Worm (Caenorhabditis elegans): ENCODE data around the gene C50H11.8.

Gene C50H11.8

ce11 chrV:3054254-3054653, at the start of gene C50H11.8:
Gene C50H11.8, plus strand, starts transcription at chrV:3054554.
- no peak for TF ChIP-seq aly-1 (tag; optimal IDR thresholded peaks at IDR 0.05)
- TF ChIP-seq ets-7 (tag; optimal IDR thresholded peaks at IDR 0.05) = no peak
- no peak for TF ChIP-seq F13C5.2 (tag; optimal IDR thresholded peaks at IDR 0.05)
- TF ChIP-seq sea-1 (GFP tag; conservative IDR thresholded peaks at IDR 0.05) = no peak
- no peak for TF ChIP-seq ceh-13 (GFP tag; optimal IDR thresholded peaks at IDR 0.05)
- no peak for TF ChIP-seq hmg-4 (GFP tag; optimal IDR thresholded peaks at IDR 0.05)
- TF ChIP-seq ama-1 (optimal IDR thresholded peaks at IDR 0.05) = no peak

- no peak for TF ChIP-seq sea-1 (GFP tag; conservative IDR thresholded peaks at IDR 0.05)
- no peak for TF ChIP-seq aly-1 (tag; optimal IDR thresholded peaks at IDR 0.05)
- TF ChIP-seq B0310.2 (tag; optimal IDR thresholded peaks at IDR 0.05) = no peak
- no peak for TF ChIP-seq flt-1 (GFP tag; IDR thresholded peaks at IDR 0.05)
- no peak for TF ChIP-seq hmg-4 (GFP tag; optimal IDR thresholded peaks at IDR 0.05)
Observed at ce11 chrV:3005964-3006363, 48.4 kb upstream of the C50H11.8 start, which contains the start of gene srw-112. Gene srw-112, minus strand, starts transcription at chrV:3006064.

ce11 chrV:3010468-3010867, 43.9 kb upstream of the C50H11.8 start, which contains the start of gene srw-136:
Gene srw-136, minus strand, starts transcription at chrV:3010568.
- TF ChIP-seq hmbx-1 (tag; optimal IDR thresholded peaks at IDR 0.05) (no peak), sea-1 (GFP tag; conservative IDR thresholded peaks at IDR 0.05) (no peak), flt-1 (GFP tag; IDR thresholded peaks at IDR 0.05) (no peak), B0310.2 (tag; optimal IDR thresholded peaks at IDR 0.05) (no peak), hnd-1 (tag; optimal IDR thresholded peaks at IDR 0.05) (no peak), ama-1 (optimal IDR thresholded peaks at IDR 0.05) (no peak), tbx-11 (GFP tag; IDR thresholded peaks at IDR 0.05) (no peak), tbx-37 (GFP tag; conservative IDR thresholded peaks at IDR 0.05) (no peak), ceh-13 (GFP tag; optimal IDR thresholded peaks at IDR 0.05) (no peak), scrt-1 (GFP tag; IDR thresholded peaks at IDR 0.05) (no peak), pes-1 (GFP tag; IDR thresholded peaks at IDR 0.05) (no peak), F13C5.2 (tag; optimal IDR thresholded peaks at IDR 0.05) (no peak), ceh-36 (tag; optimal IDR thresholded peaks at IDR 0.05) (no peak), tra-4 (tag; optimal IDR thresholded peaks at IDR 0.05) (no peak), aly-1 (tag; optimal IDR thresholded peaks at IDR 0.05) (no peak)

ce11 chrV:3011394-3011793, 43.0 kb upstream of the C50H11.8 start, which contains the start of gene srw-135:
Gene srw-135, minus strand, starts transcription at chrV:3011494.
- TF ChIP-seq ceh-36 (tag; optimal IDR thresholded peaks at IDR 0.05) (no peak), ama-1 (optimal IDR thresholded peaks at IDR 0.05) (no peak), ceh-13 (GFP tag; optimal IDR thresholded peaks at IDR 0.05) (no peak), B0310.2 (tag; optimal IDR thresholded peaks at IDR 0.05) (no peak), hnd-1 (tag; optimal IDR thresholded peaks at IDR 0.05) (no peak), tbx-37 (GFP tag; conservative IDR thresholded peaks at IDR 0.05) (no peak), sea-1 (GFP tag; conservative IDR thresholded peaks at IDR 0.05) (no peak), pes-1 (GFP tag; IDR thresholded peaks at IDR 0.05) (no peak), tbx-11 (GFP tag; IDR thresholded peaks at IDR 0.05) (no peak), ets-7 (tag; optimal IDR thresholded peaks at IDR 0.05) (no peak), F13C5.2 (tag; optimal IDR thresholded peaks at IDR 0.05) (no peak), scrt-1 (GFP tag; IDR thresholded peaks at IDR 0.05) (no peak), hmbx-1 (tag; optimal IDR thresholded peaks at IDR 0.05) (no peak), tra-4 (tag; optimal IDR thresholded peaks at IDR 0.05) (no peak), aly-1 (tag; optimal IDR thresholded peaks at IDR 0.05) (no peak), hmg-4 (GFP tag; optimal IDR thresholded peaks at IDR 0.05) (no peak), flt-1 (GFP tag; IDR thresholded peaks at IDR 0.05) (no peak)

ce11 chrV:3014185-3014584, 40.2 kb upstream of the C50H11.8 start, which contains the start of gene K12D9.1:
Gene K12D9.1, plus strand, starts transcription at chrV:3014485.
- TF ChIP-seq ama-1 (optimal IDR thresholded peaks at IDR 0.05) (no peak), ceh-36 (tag; optimal IDR thresholded peaks at IDR 0.05) (no peak), flt-1 (GFP tag; IDR thresholded peaks at IDR 0.05) (no peak), hmbx-1 (tag; optimal IDR thresholded peaks at IDR 0.05) (no peak), F13C5.2 (tag; optimal IDR thresholded peaks at IDR 0.05) (no peak), tra-4 (tag; optimal IDR thresholded peaks at IDR 0.05) (no peak), tbx-37 (GFP tag; conservative IDR thresholded peaks at IDR 0.05) (no peak), sea-1 (GFP tag; conservative IDR thresholded peaks at IDR 0.05) (no peak), scrt-1 (GFP tag; IDR thresholded peaks at IDR 0.05) (no peak), ets-7 (tag; optimal IDR thresholded peaks at IDR 0.05) (no peak), ceh-13 (GFP tag; optimal IDR thresholded peaks at IDR 0.05) (no peak), pes-1 (GFP tag; IDR thresholded peaks at IDR 0.05) (no peak), tbx-11 (GFP tag; IDR thresholded peaks at IDR 0.05) (no peak), B0310.2 (tag; optimal IDR thresholded peaks at IDR 0.05) (no peak), hnd-1 (tag; optimal IDR thresholded peaks at IDR 0.05) (no peak), aly-1 (tag; optimal IDR thresholded peaks at IDR 0.05) (no peak)

ce11 chrV:3017930-3018329, 36.4 kb upstream of the C50H11.8 start:
- no peak for TF ChIP-seq tbx-37 (GFP tag; conservative IDR thresholded peaks at IDR 0.05)
- no peak for TF ChIP-seq tra-4 (tag; optimal IDR thresholded peaks at IDR 0.05)
- no peak for TF ChIP-seq F13C5.2 (tag; optimal IDR thresholded peaks at IDR 0.05)
- TF ChIP-seq B0310.2 (tag; optimal IDR thresholded peaks at IDR 0.05) = no peak
- TF ChIP-seq hmg-4 (GFP tag; optimal IDR thresholded peaks at IDR 0.05) = no peak
- no peak for TF ChIP-seq tbx-11 (GFP tag; IDR thresholded peaks at IDR 0.05)
- no peak for TF ChIP-seq hmbx-1 (tag; optimal IDR thresholded peaks at IDR 0.05)
- TF ChIP-seq flt-1 (GFP tag; IDR thresholded peaks at IDR 0.05) = no peak
- TF ChIP-seq pes-1 (GFP tag; IDR thresholded peaks at IDR 0.05) = no peak
- no peak for TF ChIP-seq ama-1 (optimal IDR thresholded peaks at IDR 0.05)
- no peak for TF ChIP-seq scrt-1 (GFP tag; IDR thresholded peaks at IDR 0.05)
- no peak for TF ChIP-seq ceh-13 (GFP tag; optimal IDR thresholded peaks at IDR 0.05)
- TF ChIP-seq ets-7 (tag; optimal IDR thresholded peaks at IDR 0.05) = no peak
- no peak for TF ChIP-seq aly-1 (tag; optimal IDR thresholded peaks at IDR 0.05)
- no peak for TF ChIP-seq sea-1 (GFP tag; conservative IDR thresholded peaks at IDR 0.05)
- TF ChIP-seq hnd-1 (tag; optimal IDR thresholded peaks at IDR 0.05) = no peak
- TF ChIP-seq ceh-36 (tag; optimal IDR thresholded peaks at IDR 0.05) = no peak

- TF ChIP-seq sea-1 (GFP tag; conservative IDR thresholded peaks at IDR 0.05) (no peak), tbx-11 (GFP tag; IDR thresholded peaks at IDR 0.05) (no peak), B0310.2 (tag; optimal IDR thresholded peaks at IDR 0.05) (no peak), flt-1 (GFP tag; IDR thresholded peaks at IDR 0.05) (no peak), scrt-1 (GFP tag; IDR thresholded peaks at IDR 0.05) (no peak), tra-4 (tag; optimal IDR thresholded peaks at IDR 0.05) (no peak), pes-1 (GFP tag; IDR thresholded peaks at IDR 0.05) (no peak), ama-1 (optimal IDR thresholded peaks at IDR 0.05) (no peak), ets-7 (tag; optimal IDR thresholded peaks at IDR 0.05) (no peak), ceh-13 (GFP tag; optimal IDR thresholded peaks at IDR 0.05) (no peak), hnd-1 (tag; optimal IDR thresholded peaks at IDR 0.05) (no peak)
Observed at ce11 chrV:3021306-3021705, 33.0 kb upstream of the C50H11.8 start, which contains the start of gene irld-12. Gene irld-12, minus strand, starts transcription at chrV:3021406.
